Fruit fly (Drosophila melanogaster): ENCODE measurements around the gene Klp67A.

- TF ChIP-seq CTCF (optimal IDR thresholded peaks at IDR 0.05) (no peak), CG8478 (optimal IDR thresholded peaks at IDR 0.05) (no peak)
Measured at dm6 chr3L:9410030-9410589, 43.3 kb upstream of the Klp67A start.

All from S2 (cell line).